Fruit fly (Drosophila melanogaster) whole organism: ENCODE results near the gene swm.

Experiments
- CG8478 ChIP-seq: fragments of >200 bp; optimal IDR thresholded peaks from 2 replicates; lab custom pipeline; 2018; ENCODE audit warnings: inconsistent platforms
- Dll ChIP-seq: fragments of >200 bp; optimal IDR thresholded peaks from 2 replicates; lab custom pipeline; 2017
- EcR ChIP-seq, 2 experiments: fragments of >200 bp; optimal IDR thresholded peaks; 2 replicates each; lab custom pipeline; 2017; ENCODE audit warnings: missing biosample characterization in 2 of 2, missing genetic modification characterization in 2 of 2, missing genetic modification reagents in 2 of 2
- pan ChIP-seq: fragments of >200 bp; optimal IDR thresholded peaks from 2 replicates; lab custom pipeline; 2017

dm6 chr2L:19537779-19538456 lies 44.9 kb downstream of the swm start, which contains the start of gene CG13082:
- TF ChIP-seq Dll (no peak), pan (lab: Kevin White, UChicago) (no peak), EcR (GFP tag; optimal IDR thresholded peaks at IDR 0.05; lab: Kevin White, UChicago) (no peak), CG8478 (lab: Kevin White, UChicago) (no peak)
